Fruit fly (Drosophila melanogaster) whole organism, prepupa: ENCODE measurements around the gene CG13898.

Experiments
- Blimp-1 ChIP-seq: fragments of 200-800 bp; sonication (Bioruptor generic); optimal IDR thresholded peaks from 3 replicates; lab custom pipeline; 2017; ENCODE audit warnings: missing biosample characterization, missing genetic modification characterization, mild to moderate bottlenecking, moderate library complexity, missing genetic modification reagents
- CG10631 ChIP-seq: fragments of 200-800 bp; sonication (Bioruptor generic); optimal IDR thresholded peaks from 2 replicates; lab custom pipeline; 2016; ENCODE audit warnings: missing biosample characterization, missing genetic modification characterization
- CG11294 ChIP-seq: fragments of 200-800 bp; sonication (Bioruptor generic); IDR thresholded peaks from 2 replicates; pipeline ENCODE4 v1.3.6; 2022; ENCODE audit warnings: missing biosample characterization, missing genetic modification characterization
- CG11762 ChIP-seq: fragments of 200-800 bp; sonication (Bioruptor generic); optimal IDR thresholded peaks from 3 replicates; lab custom pipeline; 2016; ENCODE audit warnings: missing biosample characterization, missing genetic modification characterization; ENCODE audit not compliant: insufficient read depth
- CG1621 ChIP-seq: fragments of 200-800 bp; sonication (Bioruptor generic); optimal IDR thresholded peaks from 3 replicates; lab custom pipeline; 2018; ENCODE audit warnings: missing biosample characterization, mild to moderate bottlenecking, missing genetic modification characterization
- CG16779 ChIP-seq: fragments of 200-800 bp; sonication (Bioruptor generic); optimal IDR thresholded peaks from 3 replicates; lab custom pipeline; 2017; ENCODE audit warnings: missing biosample characterization, mild to moderate bottlenecking, missing genetic modification characterization
- CG3032 ChIP-seq: fragments of 200-800 bp; optimal IDR thresholded peaks from 2 replicates; lab custom pipeline; 2019; ENCODE audit warnings: missing biosample characterization, mild to moderate bottlenecking, missing genetic modification characterization, moderate library complexity
- CG31627 ChIP-seq: fragments of 200-800 bp; sonication (Bioruptor generic); optimal IDR thresholded peaks from 3 replicates; lab custom pipeline; 2016; ENCODE audit warnings: missing biosample characterization, missing genetic modification characterization
- CG32006 ChIP-seq: fragments of 200-800 bp; sonication (Bioruptor generic); optimal IDR thresholded peaks from 3 replicates; lab custom pipeline; 2017; ENCODE audit warnings: missing biosample characterization, mild to moderate bottlenecking, missing genetic modification characterization
- CG34406 ChIP-seq: fragments of 200-800 bp; sonication (Bioruptor generic); optimal IDR thresholded peaks from 3 replicates; lab custom pipeline; 2016; ENCODE audit warnings: missing biosample characterization, missing genetic modification characterization
- CG4318 ChIP-seq: fragments of 200-800 bp; sonication (Bioruptor generic); optimal IDR thresholded peaks from 3 replicates; lab custom pipeline; 2017; ENCODE audit warnings: missing biosample characterization, mild to moderate bottlenecking, missing genetic modification characterization
- CG6163 ChIP-seq: fragments of 200-800 bp; sonication (Bioruptor generic); IDR thresholded peaks from 3 replicates; pipeline ENCODE4 v1.3.6; 2022; ENCODE audit warnings: missing biosample characterization, missing genetic modification characterization
- CG6276 ChIP-seq: fragments of 200-800 bp; sonication (Bioruptor generic); optimal IDR thresholded peaks from 2 replicates; lab custom pipeline; 2017; ENCODE audit warnings: missing biosample characterization, mild to moderate bottlenecking, missing genetic modification characterization
- CG6808 ChIP-seq: fragments of 200-800 bp; sonication (Bioruptor generic); optimal IDR thresholded peaks from 3 replicates; lab custom pipeline; 2017; ENCODE audit warnings: missing biosample characterization, missing genetic modification characterization, mild to moderate bottlenecking, moderate library complexity, missing genetic modification reagents
- CG6854 ChIP-seq: fragments of 200-800 bp; sonication (Bioruptor generic); optimal IDR thresholded peaks from 2 replicates; lab custom pipeline; 2017; ENCODE audit warnings: missing biosample characterization, mild to moderate bottlenecking, missing genetic modification characterization
- CG7368 ChIP-seq: fragments of 200-800 bp; sonication (Bioruptor generic); optimal IDR thresholded peaks from 3 replicates; lab custom pipeline; 2016; ENCODE audit warnings: missing biosample characterization, missing genetic modification characterization
- CG8119 ChIP-seq: fragments of 200-800 bp; sonication (Bioruptor generic); IDR thresholded peaks from 3 replicates; pipeline ENCODE4 v1.3.6; 2022; ENCODE audit warnings: missing biosample characterization, missing genetic modification characterization
- CG8319 ChIP-seq: fragments of 200-800 bp; sonication (Bioruptor generic); optimal IDR thresholded peaks from 3 replicates; lab custom pipeline; 2016; ENCODE audit warnings: missing biosample characterization, missing genetic modification characterization
- CG8632 ChIP-seq: fragments of 200-800 bp; sonication (Bioruptor generic); optimal IDR thresholded peaks from 3 replicates; lab custom pipeline; 2016; ENCODE audit warnings: missing biosample characterization, missing genetic modification characterization
- CG9139 ChIP-seq: fragments of 200-800 bp; sonication (Bioruptor generic); optimal IDR thresholded peaks from 3 replicates; lab custom pipeline; 2017; ENCODE audit warnings: missing biosample characterization, mild to moderate bottlenecking, missing genetic modification characterization
- Eip75B ChIP-seq: fragments of 200-800 bp; sonication (Bioruptor generic); optimal IDR thresholded peaks from 3 replicates; lab custom pipeline; 2016; ENCODE audit warnings: missing biosample characterization, missing genetic modification characterization
- Eip78C ChIP-seq: fragments of 200-800 bp; sonication (Bioruptor generic); peaks from one replicate; lab custom pipeline; 2016; ENCODE audit warnings: missing biosample characterization, missing genetic modification characterization
- Eip93F ChIP-seq: fragments of 200-800 bp; sonication (Bioruptor generic); optimal IDR thresholded peaks from 2 replicates; lab custom pipeline; 2016; ENCODE audit warnings: missing biosample characterization, mild to moderate bottlenecking, missing genetic modification characterization
- Ets21C ChIP-seq: fragments of 200-800 bp; sonication (Bioruptor generic); optimal IDR thresholded peaks from 3 replicates; lab custom pipeline; 2016; ENCODE audit warnings: missing biosample characterization, missing genetic modification characterization
- Ets96B ChIP-seq: fragments of 200-800 bp; optimal IDR thresholded peaks from 2 replicates; lab custom pipeline; 2019; ENCODE audit warnings: missing biosample characterization, mild to moderate bottlenecking, missing genetic modification characterization, moderate library complexity
- Gug ChIP-seq: fragments of 200-800 bp; sonication (Bioruptor generic); IDR thresholded peaks from 2 replicates; pipeline ENCODE4 v1.3.6; 2022; ENCODE audit warnings: missing biosample characterization, missing genetic modification characterization
- Hr38 ChIP-seq: sonication (Bioruptor generic); optimal IDR thresholded peaks from 2 replicates; lab custom pipeline; 2016; ENCODE audit warnings: missing biosample characterization, missing genetic modification characterization
- Hr39 ChIP-seq: fragments of 200-800 bp; sonication (Bioruptor generic); optimal IDR thresholded peaks from 2 replicates; lab custom pipeline; 2016; ENCODE audit warnings: missing biosample characterization, missing genetic modification characterization
- Met ChIP-seq: fragments of 200-800 bp; sonication (Bioruptor generic); optimal IDR thresholded peaks from 3 replicates; lab custom pipeline; 2016; ENCODE audit warnings: missing biosample characterization, missing genetic modification characterization
- OdsH ChIP-seq: fragments of 200-800 bp; sonication (Bioruptor generic); optimal IDR thresholded peaks from 3 replicates; lab custom pipeline; 2016; ENCODE audit warnings: missing biosample characterization, missing genetic modification characterization
- Smox ChIP-seq: fragments of 200-800 bp; sonication (Bioruptor generic); optimal IDR thresholded peaks from 3 replicates; lab custom pipeline; 2016; ENCODE audit warnings: missing biosample characterization, missing genetic modification characterization
- Sox102F ChIP-seq: fragments of 200-800 bp; sonication (Bioruptor generic); optimal IDR thresholded peaks from 2 replicates; lab custom pipeline; 2016; ENCODE audit warnings: missing biosample characterization, mild to moderate bottlenecking, missing genetic modification characterization
- Sox14 ChIP-seq: fragments of 200-800 bp; sonication (Bioruptor generic); optimal IDR thresholded peaks from 3 replicates; lab custom pipeline; 2016; ENCODE audit warnings: missing biosample characterization, missing genetic modification characterization
- acj6 ChIP-seq: fragments of 200-800 bp; sonication (Bioruptor generic); optimal IDR thresholded peaks from 3 replicates; lab custom pipeline; 2016; ENCODE audit warnings: missing biosample characterization, missing genetic modification characterization
- cyc ChIP-seq: fragments of 200-800 bp; sonication (Bioruptor generic); optimal IDR thresholded peaks from 3 replicates; lab custom pipeline; 2016; ENCODE audit warnings: missing biosample characterization, missing genetic modification characterization
- dac ChIP-seq: fragments of 200-800 bp; sonication (Bioruptor generic); optimal IDR thresholded peaks from 2 replicates; lab custom pipeline; 2017; ENCODE audit warnings: missing biosample characterization, mild to moderate bottlenecking, missing genetic modification characterization
- dsx ChIP-seq: fragments of 200-800 bp; optimal IDR thresholded peaks from 3 replicates; lab custom pipeline; 2019; ENCODE audit warnings: missing biosample characterization, mild to moderate bottlenecking, missing genetic modification characterization, moderate library complexity; ENCODE audit not compliant: poor library complexity, severe bottlenecking
- eg ChIP-seq: fragments of 200-800 bp; sonication (Bioruptor generic); IDR thresholded peaks from 3 replicates; pipeline ENCODE4 v1.3.6; 2022; ENCODE audit warnings: missing biosample characterization, missing genetic modification characterization
- esn ChIP-seq: fragments of 200-800 bp; sonication (Bioruptor generic); optimal IDR thresholded peaks from 2 replicates; lab custom pipeline; 2016; ENCODE audit warnings: missing biosample characterization, mild to moderate bottlenecking, missing genetic modification characterization, moderate library complexity
- fd59A ChIP-seq: fragments of 200-800 bp; sonication (Bioruptor generic); optimal IDR thresholded peaks from 2 replicates; lab custom pipeline; 2017; ENCODE audit warnings: missing biosample characterization, mild to moderate bottlenecking, missing genetic modification characterization, missing genetic modification reagents
- fd85E ChIP-seq: fragments of 200-800 bp; sonication (Bioruptor generic); optimal IDR thresholded peaks from 3 replicates; lab custom pipeline; 2016; ENCODE audit warnings: missing biosample characterization, missing genetic modification characterization
- lz ChIP-seq: fragments of 200-800 bp; sonication (Bioruptor generic); optimal IDR thresholded peaks from 3 replicates; lab custom pipeline; 2016; ENCODE audit warnings: missing biosample characterization, missing genetic modification characterization
- pdm3 ChIP-seq: fragments of 200-800 bp; sonication (Bioruptor generic); optimal IDR thresholded peaks from 3 replicates; lab custom pipeline; 2016; ENCODE audit warnings: missing biosample characterization, missing genetic modification characterization
- spab ChIP-seq: fragments of 200-800 bp; sonication (Bioruptor generic); optimal IDR thresholded peaks from 2 replicates; lab custom pipeline; 2017; ENCODE audit warnings: missing biosample characterization, mild to moderate bottlenecking, missing genetic modification characterization, missing genetic modification reagents
- topi ChIP-seq: fragments of 200-800 bp; sonication (Bioruptor generic); optimal IDR thresholded peaks from 3 replicates; lab custom pipeline; 2016; ENCODE audit warnings: missing biosample characterization, missing genetic modification characterization
- vri ChIP-seq: fragments of 200-800 bp; sonication (Bioruptor generic); optimal IDR thresholded peaks from 3 replicates; lab custom pipeline; 2016; ENCODE audit warnings: missing biosample characterization, mild to moderate bottlenecking, missing genetic modification characterization

Gene CG13898

dm6 chr3L:805642-806218, 1.9 kb upstream of the CG13898 start (continued):
- TF ChIP-seq CG8319 (GFP tag; lab: Kevin White, UChicago) (peak; percentile 30), lz (GFP tag; lab: Kevin White, UChicago) (peak; percentile 66), Eip78C (GFP tag; lab: Kevin White, UChicago) (peak; percentile 93), cyc (GFP tag; lab: Kevin White, UChicago) (peak; percentile 59), CG6163 (GFP tag; lab: Robert Waterston, UW) (peak; percentile 96), Hr39 (peak; percentile 32), acj6 (GFP tag; lab: Kevin White, UChicago) (peak; percentile 64), CG31627 (GFP tag; lab: Kevin White, UChicago) (peak; percentile 40), dsx (GFP tag; lab: Kevin White, UChicago) (peak; percentile 49), Eip93F (GFP tag; lab: Kevin White, UChicago) (no peak), Eip75B (GFP tag; lab: Kevin White, UChicago) (peak; percentile 64), Hr38 (GFP tag; lab: Kevin White, UChicago) (peak; percentile 20), spab (peak; percentile 70), vri (GFP tag; lab: Kevin White, UChicago) (no peak), CG8119 (GFP tag; lab: Robert Waterston, UW) (peak; percentile 95), dac (peak; percentile 80), Gug (GFP tag; lab: Robert Waterston, UW) (peak; percentile 89), fd85E (peak; percentile 5), CG11762 (GFP tag; lab: Kevin White, UChicago) (peak; percentile 62), Sox102F (GFP tag; lab: Kevin White, UChicago) (peak; percentile 20), CG6854 (peak; percentile 28), Ets21C (GFP tag; lab: Kevin White, UChicago) (peak; percentile 9), CG8632 (GFP tag; lab: Kevin White, UChicago) (no peak), OdsH (GFP tag; lab: Kevin White, UChicago) (peak; percentile 71), topi (GFP tag; lab: Kevin White, UChicago) (peak; percentile 58), esn (GFP tag; lab: Kevin White, UChicago) (peak; percentile 54), CG11294 (GFP tag; lab: Robert Waterston, UW) (peak; percentile 85), CG10631 (peak; percentile 81), CG6276 (GFP tag; lab: Kevin White, UChicago) (peak; percentile 95), Blimp-1 (GFP tag; lab: Kevin White, UChicago) (no peak), CG3032 (tag; lab: Kevin White, UChicago) (peak; percentile 69)

dm6 chr3L:804557-805260, 858 bp upstream of the CG13898 start:
- no peak for TF ChIP-seq eg
- 0 out of 3 replicates have a peak, but pooled peaks have one; percentile 31 for TF ChIP-seq CG8119 (GFP tag; lab: Robert Waterston, UW)
- no peak for TF ChIP-seq Eip93F (GFP tag; lab: Kevin White, UChicago)
- TF ChIP-seq fd85E, result no peak
- no peak for TF ChIP-seq CG6854
- peak; percentile 31 for TF ChIP-seq CG1621 (tag; lab: Kevin White, UChicago)
- peak; percentile 15 for TF ChIP-seq CG34406 (GFP tag; lab: Kevin White, UChicago)
- peak; percentile 37 for TF ChIP-seq Smox
- TF ChIP-seq Hr39, result peak; percentile 41
- TF ChIP-seq Ets21C (GFP tag; lab: Kevin White, UChicago), result no peak
- TF ChIP-seq Eip75B (GFP tag; lab: Kevin White, UChicago), result peak; percentile 37
- TF ChIP-seq CG8632 (GFP tag; lab: Kevin White, UChicago), result peak; percentile 18
- TF ChIP-seq CG7368, result peak; percentile 18
- TF ChIP-seq CG3032 (tag; lab: Kevin White, UChicago), result no peak
- TF ChIP-seq CG16779 (tag; lab: Kevin White, UChicago), result no peak
- no peak for TF ChIP-seq cyc (GFP tag; lab: Kevin White, UChicago)
- peak; percentile 23 for TF ChIP-seq spab
- no peak for TF ChIP-seq fd59A
- TF ChIP-seq Ets96B (tag; lab: Kevin White, UChicago), result peak; percentile 43
- TF ChIP-seq Met (GFP tag; lab: Kevin White, UChicago), result peak; percentile 61
- TF ChIP-seq CG9139 (GFP tag; lab: Kevin White, UChicago), result no peak
- no peak for TF ChIP-seq CG11762 (GFP tag; lab: Kevin White, UChicago)
- no peak for TF ChIP-seq CG4318 (GFP tag; lab: Kevin White, UChicago)
- peak; percentile 65 for TF ChIP-seq Sox102F (GFP tag; lab: Kevin White, UChicago)
- TF ChIP-seq Gug (GFP tag; lab: Robert Waterston, UW), result no peak
- TF ChIP-seq Sox14 (GFP tag; lab: Kevin White, UChicago), result peak; percentile 42
- peak; percentile 33 for TF ChIP-seq CG32006 (GFP tag; lab: Kevin White, UChicago)
- TF ChIP-seq Eip78C (GFP tag; lab: Kevin White, UChicago), result peak; percentile 80
- TF ChIP-seq CG11294 (GFP tag; lab: Robert Waterston, UW), result no peak
- TF ChIP-seq CG6808 (GFP tag; lab: Kevin White, UChicago), result peak; percentile 5
- TF ChIP-seq pdm3 (GFP tag; lab: Kevin White, UChicago), result peak; percentile 61
